Fruit fly (Drosophila melanogaster) whole organism, embryonic: Measurements from ENCODE around the gene rut.
A peak's percentile ranks its signal among the peaks of the same experiment; 100 is the strongest.

Experiments used
- Atf6 ChIP-seq: fragments of 200-800 bp; sonication (Bioruptor generic); IDR thresholded peaks from 2 replicates; pipeline ENCODE4 v1.3.6; 2022; ENCODE audit warnings: missing biosample characterization, missing genetic modification characterization
- Awh ChIP-seq: fragments of 200-800 bp; sonication (Bioruptor generic); IDR thresholded peaks from 2 replicates; pipeline ENCODE4, ENCODE4 v1.3.6; 2022; ENCODE audit warnings: missing biosample characterization, missing genetic modification characterization
- CG10979 ChIP-seq: fragments of 200-800 bp; sonication (Bioruptor generic); optimal IDR thresholded peaks from 2 replicates; lab custom pipeline; 2018; ENCODE audit warnings: missing biosample characterization, mild to moderate bottlenecking, missing genetic modification characterization, moderate library complexity
- CG12236 ChIP-seq: fragments of 200-800 bp; sonication (Bioruptor generic); optimal IDR thresholded peaks from 2 replicates; lab custom pipeline; 2016; ENCODE audit warnings: missing biosample characterization, missing genetic modification characterization
- CG15073 ChIP-seq: fragments of 200-800 bp; sonication (Bioruptor generic); optimal IDR thresholded peaks from 2 replicates; lab custom pipeline; 2016; ENCODE audit warnings: missing biosample characterization, missing genetic modification characterization
- CG16779 ChIP-seq: fragments of 200-800 bp; sonication (Bioruptor generic); IDR thresholded peaks from 2 replicates; pipeline ENCODE4 v1.3.6; 2022; ENCODE audit warnings: missing biosample characterization, missing genetic modification characterization
- CG17829 ChIP-seq: fragments of 200-800 bp; optimal IDR thresholded peaks from 2 replicates; lab custom pipeline; 2019; ENCODE audit warnings: missing biosample characterization, mild to moderate bottlenecking, missing genetic modification characterization, moderate library complexity
- CG18011 ChIP-seq: fragments of 200-800 bp; sonication (Bioruptor generic); optimal IDR thresholded peaks from 2 replicates; lab custom pipeline; 2017; ENCODE audit warnings: missing biosample characterization, missing genetic modification characterization, mild to moderate bottlenecking, moderate library complexity, missing genotype
- CG18599 ChIP-seq: fragments of 200-800 bp; sonication (Bioruptor generic); optimal IDR thresholded peaks from 3 replicates; lab custom pipeline; 2017; ENCODE audit warnings: missing biosample characterization, missing genetic modification characterization, mild to moderate bottlenecking, moderate library complexity, missing genetic modification reagents
- CG2129 ChIP-seq: fragments of 200-800 bp; sonication (Bioruptor generic); IDR thresholded peaks from 2 replicates; pipeline ENCODE4 v1.3.6; 2022; ENCODE audit warnings: missing biosample characterization, missing genetic modification characterization; ENCODE audit not compliant: partially characterized antibody
- CG2678 ChIP-seq: fragments of 200-800 bp; sonication (Bioruptor generic); optimal IDR thresholded peaks from 3 replicates; lab custom pipeline; 2019; ENCODE audit warnings: missing biosample characterization, mild to moderate bottlenecking, missing genetic modification characterization, moderate library complexity
- CG31441 ChIP-seq: fragments of 200-800 bp; sonication (Bioruptor generic); IDR thresholded peaks from 2 replicates; pipeline ENCODE4 v1.3.6; 2022; ENCODE audit warnings: missing biosample characterization, missing genetic modification characterization
- CG33213 ChIP-seq: fragments of 200-800 bp; sonication (Bioruptor generic); optimal IDR thresholded peaks from 3 replicates; lab custom pipeline; 2016; ENCODE audit warnings: missing biosample characterization, missing genetic modification characterization
- CG3407 ChIP-seq: fragments of 200-800 bp; sonication (Bioruptor generic); optimal IDR thresholded peaks from 2 replicates; lab custom pipeline; 2018; ENCODE audit warnings: missing biosample characterization, mild to moderate bottlenecking, missing genetic modification characterization
- CG6175 ChIP-seq: fragments of 200-800 bp; sonication (Bioruptor generic); IDR thresholded peaks from 3 replicates; pipeline ENCODE4 v1.3.6; 2022; ENCODE audit warnings: missing biosample characterization, missing genetic modification characterization
- CG7357 ChIP-seq: fragments of 200-800 bp; sonication (Bioruptor generic); IDR thresholded peaks from 3 replicates; pipeline ENCODE4 v1.3.6; 2022; ENCODE audit warnings: missing biosample characterization, missing genetic modification characterization
- CG7556 ChIP-seq: fragments of 200-800 bp; sonication (Bioruptor generic); optimal IDR thresholded peaks from 2 replicates; lab custom pipeline; 2017; ENCODE audit warnings: missing biosample characterization, mild to moderate bottlenecking, missing genetic modification characterization
- CG7839 ChIP-seq: fragments of 200-800 bp; sonication (Bioruptor generic); optimal IDR thresholded peaks from 3 replicates; lab custom pipeline; 2018; ENCODE audit warnings: missing biosample characterization, mild to moderate bottlenecking, missing genetic modification characterization, moderate library complexity
- CG8388 ChIP-seq: fragments of 200-800 bp; sonication (Bioruptor generic); optimal IDR thresholded peaks from 2 replicates; lab custom pipeline; 2019; ENCODE audit warnings: missing biosample characterization, mild to moderate bottlenecking, missing genetic modification characterization, moderate library complexity
- CG9727 ChIP-seq: fragments of 200-800 bp; sonication (Bioruptor generic); optimal IDR thresholded peaks from 3 replicates; lab custom pipeline; 2017; ENCODE audit warnings: missing biosample characterization, mild to moderate bottlenecking, missing genetic modification characterization
- CHES-1-like ChIP-seq: fragments of 200-800 bp; sonication (Bioruptor generic); optimal IDR thresholded peaks from 2 replicates; lab custom pipeline; 2016; ENCODE audit warnings: missing biosample characterization, missing genetic modification characterization
- Camta ChIP-seq: fragments of 200-800 bp; sonication (Bioruptor generic); optimal IDR thresholded peaks from 2 replicates; lab custom pipeline; 2016; ENCODE audit warnings: missing biosample characterization, missing genetic modification characterization
- CkIIα-i1 ChIP-seq: fragments of 200-800 bp; sonication (Bioruptor generic); IDR thresholded peaks from 2 replicates; pipeline ENCODE4 v1.3.6; 2022; ENCODE audit warnings: missing biosample characterization, missing genetic modification characterization
- Deaf1 ChIP-seq: fragments of 200-800 bp; optimal IDR thresholded peaks from 3 replicates; lab custom pipeline; 2019; ENCODE audit warnings: missing biosample characterization, mild to moderate bottlenecking, missing genetic modification characterization, moderate library complexity
- Dek ChIP-seq: fragments of 200-800 bp; sonication (Bioruptor generic); optimal IDR thresholded peaks from 3 replicates; lab custom pipeline; 2019; ENCODE audit warnings: missing biosample characterization, mild to moderate bottlenecking, missing genetic modification characterization, moderate library complexity
- Dfd ChIP-seq, 2 experiments: fragments of >200 bp; optimal IDR thresholded peaks; 2 replicates each; lab custom pipeline; 2017; ENCODE audit warnings: missing biosample characterization in 2 of 2, missing genetic modification characterization in 2 of 2
- Dip2 ChIP-seq: fragments of 200-800 bp; sonication (Bioruptor generic); IDR thresholded peaks from 2 replicates; pipeline ENCODE4 v1.3.6; 2022; ENCODE audit warnings: missing biosample characterization, missing genetic modification characterization
- E2f1 ChIP-seq: fragments of 200-800 bp; sonication (Bioruptor generic); IDR thresholded peaks from 2 replicates; pipeline ENCODE4 v1.3.6; 2022; ENCODE audit warnings: missing biosample characterization, missing genetic modification characterization
- Hmx ChIP-seq: fragments of 200-800 bp; sonication (Bioruptor generic); optimal IDR thresholded peaks from 2 replicates; lab custom pipeline; 2016; ENCODE audit warnings: missing biosample characterization, missing genetic modification characterization
- Jarid2 ChIP-seq: fragments of 200-800 bp; sonication (Bioruptor generic); optimal IDR thresholded peaks from 3 replicates; lab custom pipeline; 2017; ENCODE audit warnings: mild to moderate bottlenecking, missing biosample characterization, missing genetic modification reagents, missing genetic modification characterization
- Kr ChIP-seq: fragments of 200-800 bp; sonication (Bioruptor generic); optimal IDR thresholded peaks from 2 replicates; lab custom pipeline; 2017; ENCODE audit warnings: missing biosample characterization, mild to moderate bottlenecking, missing genetic modification characterization
- Med ChIP-seq: fragments of 200-800 bp; sonication (Bioruptor generic); peaks from one replicate; lab custom pipeline; 2016; ENCODE audit warnings: missing biosample characterization, missing genetic modification characterization, mild to moderate bottlenecking, inconsistent platforms, moderate library complexity
- Nf-YB ChIP-seq: fragments of 200-800 bp; sonication (Bioruptor generic); optimal IDR thresholded peaks from 3 replicates; lab custom pipeline; 2019; ENCODE audit warnings: missing biosample characterization, mild to moderate bottlenecking, missing genetic modification characterization, moderate library complexity
- Pdp1 ChIP-seq, 2 experiments: fragments of 200-800 bp; sonication (Bioruptor generic); optimal IDR thresholded peaks; 3 replicates each; lab custom pipeline; 2016; ENCODE audit warnings: missing biosample characterization in 2 of 2, missing genetic modification characterization in 2 of 2, mild to moderate bottlenecking in 1 of 2, moderate library complexity in 1 of 2
- Sox102F ChIP-seq: fragments of 200-800 bp; sonication (Bioruptor generic); optimal IDR thresholded peaks from 2 replicates; lab custom pipeline; 2018; ENCODE audit warnings: missing biosample characterization, mild to moderate bottlenecking, missing genetic modification characterization, moderate library complexity
- Taf1 ChIP-seq: fragments of 200-800 bp; sonication (Bioruptor generic); IDR thresholded peaks from 2 replicates; pipeline ENCODE4 v1.3.6; 2022; ENCODE audit warnings: missing biosample characterization, missing genetic modification characterization
- abd-A ChIP-seq: fragments of 200-800 bp; sonication (Bioruptor generic); optimal IDR thresholded peaks from 3 replicates; lab custom pipeline; 2019; ENCODE audit warnings: missing biosample characterization, mild to moderate bottlenecking, missing genetic modification characterization, moderate library complexity
- crc ChIP-seq: fragments of 200-800 bp; sonication (Bioruptor generic); optimal IDR thresholded peaks from 2 replicates; lab custom pipeline; 2016; ENCODE audit warnings: missing biosample characterization, missing genetic modification characterization
- crol ChIP-seq: fragments of 200-800 bp; sonication (Bioruptor generic); IDR thresholded peaks from 2 replicates; pipeline ENCODE4 v1.3.6; 2022; ENCODE audit warnings: missing biosample characterization, missing genetic modification characterization
- hth ChIP-seq: fragments of >200 bp; optimal IDR thresholded peaks from 2 replicates; lab custom pipeline; 2017; ENCODE audit warnings: inconsistent platforms
- insv ChIP-seq, 2 experiments: fragments of 200-800 bp; sonication (Bioruptor generic); optimal IDR thresholded peaks; 3 replicates each; lab custom pipeline; 2016 to 2018; ENCODE audit warnings: missing biosample characterization in 2 of 2, missing genetic modification characterization in 2 of 2
- ken ChIP-seq: fragments of 200-800 bp; sonication (Bioruptor generic); IDR thresholded peaks from 3 replicates; pipeline ENCODE4 v1.3.6; 2022; ENCODE audit warnings: missing biosample characterization, missing genetic modification characterization
- lbe ChIP-seq: fragments of 200-800 bp; sonication (Bioruptor generic); optimal IDR thresholded peaks from 2 replicates; lab custom pipeline; 2016; ENCODE audit warnings: missing biosample characterization, mild to moderate bottlenecking, missing genetic modification characterization
- maf-S ChIP-seq: fragments of 200-800 bp; sonication (Bioruptor generic); optimal IDR thresholded peaks from 2 replicates; lab custom pipeline; 2016; ENCODE audit warnings: missing biosample characterization, missing genetic modification characterization
- mirr ChIP-seq: fragments of 200-800 bp; sonication (Bioruptor generic); optimal IDR thresholded peaks from 3 replicates; lab custom pipeline; 2018; ENCODE audit warnings: missing biosample characterization, mild to moderate bottlenecking, missing genetic modification characterization
- otp ChIP-seq: fragments of 200-800 bp; sonication (Bioruptor generic); IDR thresholded peaks from 3 replicates; pipeline ENCODE4, ENCODE4 v1.3.6; 2022; ENCODE audit warnings: missing biosample characterization, missing genetic modification characterization
- pb ChIP-seq: fragments of 200-800 bp; sonication (Bioruptor generic); optimal IDR thresholded peaks from 3 replicates; lab custom pipeline; 2016; ENCODE audit warnings: missing biosample characterization, missing genetic modification characterization
- rib ChIP-seq: fragments of 200-800 bp; sonication (Bioruptor generic); IDR thresholded peaks from 2 replicates; pipeline ENCODE4 v1.3.6; 2022; ENCODE audit warnings: missing biosample characterization, missing genetic modification characterization
- ttk ChIP-seq: fragments of 200-800 bp; sonication (Bioruptor generic); IDR thresholded peaks from 2 replicates; pipeline ENCODE4 v2.1.2; 2022; ENCODE audit warnings: missing biosample characterization, missing genetic modification characterization
- unc-4 ChIP-seq: fragments of 200-800 bp; sonication (Bioruptor generic); IDR thresholded peaks from 2 replicates; pipeline ENCODE4 v1.3.6; 2022; ENCODE audit warnings: missing biosample characterization, missing genetic modification characterization; ENCODE audit not compliant: partially characterized antibody
- vnd ChIP-seq: fragments of 200-800 bp; sonication (Bioruptor generic); IDR thresholded peaks from 3 replicates; pipeline ENCODE4 v1.3.6; 2022; ENCODE audit warnings: missing biosample characterization, missing genetic modification characterization; ENCODE audit not compliant: partially characterized antibody

Gene rut

DNA sequence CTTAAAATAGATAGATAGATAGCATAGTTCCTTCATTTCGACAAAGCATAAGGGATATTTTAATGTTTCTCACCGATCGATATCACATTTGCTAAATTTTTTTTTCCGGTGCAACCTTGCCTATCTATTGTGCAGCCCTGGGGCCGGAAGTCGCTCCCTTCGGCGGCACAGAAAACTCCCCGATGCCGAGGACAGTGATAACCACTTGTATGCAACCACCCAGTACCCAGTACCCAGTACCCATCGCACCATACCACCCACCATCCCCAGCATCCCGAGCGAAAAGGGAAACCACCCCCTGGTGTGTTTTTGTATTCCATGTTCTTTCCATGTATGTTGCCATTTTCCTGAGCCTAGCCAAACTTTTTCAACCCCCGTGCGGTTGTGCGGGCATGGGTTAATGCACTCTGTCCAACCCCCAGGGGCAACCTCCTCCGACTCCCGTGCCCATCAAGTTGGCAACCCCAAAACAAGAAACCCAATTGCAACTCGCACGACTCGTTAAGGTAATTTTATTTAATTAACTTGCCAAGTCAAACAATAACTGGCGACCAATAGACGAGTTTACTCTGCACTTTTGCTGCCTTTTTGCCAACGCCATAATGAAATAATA is 16.1 kb upstream of the rut start (continued):
- TF ChIP-seq crc (GFP tag; lab: Kevin White, UChicago) = no peak
- TF ChIP-seq vnd = no peak
- no peak for TF ChIP-seq otp
- TF ChIP-seq CG17829 (tag; lab: Kevin White, UChicago) = no peak
- no peak for TF ChIP-seq CkIIα-i1
- TF ChIP-seq ken (GFP tag; lab: Robert Waterston, UW) = no peak
- no peak for TF ChIP-seq insv (GFP tag; optimal IDR thresholded peaks at IDR 0.05; lab: Kevin White, UChicago)
- no peak for TF ChIP-seq Dip2 (GFP tag; lab: Robert Waterston, UW)
- no peak for TF ChIP-seq maf-S (GFP tag; lab: Kevin White, UChicago)
- TF ChIP-seq Nf-YB = no peak
- TF ChIP-seq lbe = no peak
- TF ChIP-seq CG31441 (GFP tag; lab: Robert Waterston, UW) = 0 out of 2 replicates have a peak, but pooled peaks have one; percentile 10
- TF ChIP-seq abd-A (tag; lab: Kevin White, UChicago) = no peak
- no peak for TF ChIP-seq CHES-1-like (GFP tag; lab: Kevin White, UChicago)
- no peak for TF ChIP-seq CG33213
- TF ChIP-seq CG10979 (tag; lab: Kevin White, UChicago) = no peak
- no peak for TF ChIP-seq unc-4 (GFP tag; lab: Robert Waterston, UW)
- TF ChIP-seq Dek (tag; lab: Kevin White, UChicago) = no peak
- peak; percentile 38; the same call in 1 of the 2 replicates for TF ChIP-seq Atf6 (GFP tag; lab: Robert Waterston, UW)
- TF ChIP-seq CG3407 (GFP tag; lab: Kevin White, UChicago) = no peak
- no peak for TF ChIP-seq CG7839
- peak; percentile 19 for TF ChIP-seq Deaf1 (tag; lab: Kevin White, UChicago)
- TF ChIP-seq CG6175 (GFP tag; lab: Robert Waterston, UW) = no peak
- peak; percentile 8 for TF ChIP-seq CG2678 (tag; lab: Kevin White, UChicago)
- no peak for TF ChIP-seq Taf1 (GFP tag; lab: Robert Waterston, UW)
- no peak for TF ChIP-seq CG12236 (GFP tag; lab: Kevin White, UChicago)
- TF ChIP-seq Sox102F (GFP tag; lab: Kevin White, UChicago) = peak; percentile 21
- no peak for TF ChIP-seq Dfd (GFP tag; optimal IDR thresholded peaks at IDR 0.05; lab: Kevin White, UChicago)
- no peak for TF ChIP-seq CG9727 (GFP tag; lab: Kevin White, UChicago)
- no peak for TF ChIP-seq CG2129 (GFP tag; lab: Robert Waterston, UW)
- TF ChIP-seq rib (GFP tag; lab: Robert Waterston, UW) = no peak
- TF ChIP-seq Camta (GFP tag; lab: Kevin White, UChicago) = no peak
- no peak for TF ChIP-seq E2f1
- TF ChIP-seq CG18011 = no peak
- TF ChIP-seq Med (GFP tag; lab: Kevin White, UChicago) = peak; percentile 15
- TF ChIP-seq ttk = no peak
- TF ChIP-seq Jarid2 = no peak
- no peak for TF ChIP-seq crol
- TF ChIP-seq Awh = no peak
- no peak for TF ChIP-seq CG7556 (GFP tag; lab: Kevin White, UChicago)
- peak; percentile 42 for TF ChIP-seq CG8388 (GFP tag; lab: Kevin White, UChicago)
- TF ChIP-seq pb = no peak
- TF ChIP-seq Hmx (GFP tag; lab: Kevin White, UChicago) = no peak
- TF ChIP-seq hth (lab: Kevin White, UChicago) = no peak
- no peak for TF ChIP-seq CG16779
- TF ChIP-seq CG18599 (GFP tag; lab: Kevin White, UChicago) = peak; percentile 9
- no peak for TF ChIP-seq Pdp1 (GFP tag; optimal IDR thresholded peaks at IDR 0.05; lab: Kevin White, UChicago)
- TF ChIP-seq Kr = no peak
- no peak for TF ChIP-seq mirr
- no peak for TF ChIP-seq CG15073
- no peak for TF ChIP-seq CG7357
